Worm (Caenorhabditis elegans) whole organism, early embryonic: Measurements from ENCODE around the gene twk-44.

ENCODE experiments used
- ama-1 ChIP-seq: fragments of 150-350 bp; optimal IDR thresholded peaks from 2 replicates; lab custom pipeline; 2014
- ceh-13 ChIP-seq: fragments of 200-800 bp; sonication (Bioruptor generic); optimal IDR thresholded peaks from 2 replicates; lab custom pipeline; 2018; ENCODE audit warnings: mild to moderate bottlenecking, missing genetic modification characterization, missing compliant biosample characterization
- flt-1 ChIP-seq: fragments of 200-800 bp; sonication (Bioruptor generic); IDR thresholded peaks from 2 replicates; pipeline ENCODE4 v1.3.6; 2022; ENCODE audit warnings: missing genetic modification characterization, missing compliant biosample characterization
- pes-1 ChIP-seq: fragments of 200-800 bp; sonication (Bioruptor generic); IDR thresholded peaks from 2 replicates; pipeline ENCODE4 v1.3.6; 2022; ENCODE audit warnings: missing genetic modification reagents, missing genetic modification characterization, missing compliant biosample characterization

ce11 chrX:11590545-11590944, 36.4 kb downstream of the twk-44 start:
- TF ChIP-seq flt-1 (GFP tag; lab: Robert Waterston, UW) (no peak), ama-1 (no peak), ceh-13 (no peak), pes-1 (GFP tag; lab: Robert Waterston, UW) (no peak)
